Worm (Caenorhabditis elegans): ENCODE results near the gene ooc-3.

ooc-3 gene

DNA sequence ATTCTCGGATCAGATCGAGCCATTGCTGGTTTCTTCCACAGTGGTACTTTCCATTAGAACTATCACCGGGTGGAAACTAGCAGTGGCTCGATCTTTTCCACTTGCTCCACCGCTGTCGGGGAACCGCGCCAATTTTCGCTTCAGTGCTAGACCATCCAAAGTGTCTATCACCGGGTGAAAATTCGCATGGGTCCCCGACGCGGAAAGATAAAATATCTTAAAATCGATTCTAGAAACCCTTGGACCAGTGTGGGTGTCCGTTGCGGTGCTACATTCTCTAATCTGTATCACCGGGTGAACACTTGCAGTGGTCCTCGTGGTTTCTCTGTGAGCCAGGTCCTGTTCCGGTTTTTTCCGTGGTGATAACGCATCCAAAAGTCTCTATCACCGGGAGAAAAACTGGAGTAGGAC lies 42.5 kb upstream of the ooc-3 start:
- TF ChIP-seq pha-2 (tag; optimal IDR thresholded peaks at IDR 0.05) (no peak), ama-1 (optimal IDR thresholded peaks at IDR 0.05) (peak; percentile 96)

DNA sequence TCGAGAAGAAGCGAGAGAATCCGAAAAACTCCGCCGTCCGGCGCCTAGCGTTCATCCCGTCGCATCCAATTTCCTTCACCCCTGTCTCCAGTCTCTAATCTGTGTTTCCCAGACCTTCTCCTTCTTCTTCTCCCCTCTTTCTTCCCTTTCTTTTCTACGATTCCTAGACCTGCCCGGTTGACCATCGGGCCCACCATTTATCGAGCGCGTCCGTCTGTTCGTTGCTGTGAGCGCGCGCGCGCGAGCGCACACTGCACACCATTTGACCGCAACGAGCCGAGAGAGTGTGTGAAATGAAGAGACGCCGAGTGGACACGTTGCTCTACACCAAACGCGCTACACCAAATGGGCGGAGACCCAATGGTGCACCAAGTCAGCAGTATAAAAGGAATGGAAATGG lies 42.0 kb upstream of the ooc-3 start:
- TF ChIP-seq elt-2 (tag; optimal IDR thresholded peaks at IDR 0.05) (no peak), pat-9 (tag; optimal IDR thresholded peaks at IDR 0.05) (no peak), ztf-16 (tag; optimal IDR thresholded peaks at IDR 0.05) (no peak), elt-4 (tag; optimal IDR thresholded peaks at IDR 0.05) (no peak), tbx-2 (tag; optimal IDR thresholded peaks at IDR 0.05) (peak; percentile 13), ceh-6 (GFP tag; optimal IDR thresholded peaks at IDR 0.05) (peak; percentile 17), lin-11 (tag; optimal IDR thresholded peaks at IDR 0.05) (no peak), ceh-14 (tag; optimal IDR thresholded peaks at IDR 0.05) (peak; percentile 16), nhr-11 (tag; optimal IDR thresholded peaks at IDR 0.05) (no peak), ahr-1 (tag; optimal IDR thresholded peaks at IDR 0.05) (no peak), sdc-2 (tag; optimal IDR thresholded peaks at IDR 0.05) (no peak), hlh-13 (GFP tag; optimal IDR thresholded peaks at IDR 0.05) (no peak), fax-1 (tag; optimal IDR thresholded peaks at IDR 0.05) (no peak), che-1 (tag; optimal IDR thresholded peaks at IDR 0.05) (no peak), tbx-7 (tag; optimal IDR thresholded peaks at IDR 0.05) (no peak), ceh-18 (tag; optimal IDR thresholded peaks at IDR 0.05) (no peak), ceh-22 (tag; optimal IDR thresholded peaks at IDR 0.05) (no peak), madf-2 (tag; optimal IDR thresholded peaks at IDR 0.05) (no peak), fkh-6 (tag; optimal IDR thresholded peaks at IDR 0.05) (no peak), unc-55 (GFP tag; optimal IDR thresholded peaks at IDR 0.05) (no peak), ceh-31 (tag; optimal IDR thresholded peaks at IDR 0.05) (peak; percentile 66), nfya-1 (tag; optimal IDR thresholded peaks at IDR 0.05) (peak; percentile 45), ceh-19 (GFP tag; optimal IDR thresholded peaks at IDR 0.05) (peak; percentile 58), gmeb-2 (tag; optimal IDR thresholded peaks at IDR 0.05) (no peak), ttx-3 (tag; optimal IDR thresholded peaks at IDR 0.05) (no peak), mec-3 (tag; optimal IDR thresholded peaks at IDR 0.05; ENCODE audit: borderline replicate concordance) (no peak), K02D7.2 (tag; optimal IDR thresholded peaks at IDR 0.05) (no peak), C38D4.7 (GFP tag; optimal IDR thresholded peaks at IDR 0.05) (no peak), hlh-8 (tag; optimal IDR thresholded peaks at IDR 0.05) (no peak), ceh-24 (tag; optimal IDR thresholded peaks at IDR 0.05) (no peak), rnt-1 (tag; optimal IDR thresholded peaks at IDR 0.05) (peak; percentile 49), ref-2 (tag; optimal IDR thresholded peaks at IDR 0.05) (peak; percentile 52), ceh-2 (tag; optimal IDR thresholded peaks at IDR 0.05) (peak; percentile 31), fkh-10 (GFP tag; optimal IDR thresholded peaks at IDR 0.05) (no peak), Y22D7AL.16 (tag; optimal IDR thresholded peaks at IDR 0.05) (no peak), ama-1 (optimal IDR thresholded peaks at IDR 0.05) (no peak), pros-1 (tag; optimal IDR thresholded peaks at IDR 0.05) (no peak), ceh-9 (tag; optimal IDR thresholded peaks at IDR 0.05) (no peak), unc-86 (tag; optimal IDR thresholded peaks at IDR 0.05) (no peak), pax-1 (tag; optimal IDR thresholded peaks at IDR 0.05) (peak; percentile 28), hlh-15 (tag; optimal IDR thresholded peaks at IDR 0.05) (no peak), nhr-232 (tag; optimal IDR thresholded peaks at IDR 0.05) (no peak), ceh-48 (tag; optimal IDR thresholded peaks at IDR 0.05) (peak; percentile 22), lim-6 (tag; optimal IDR thresholded peaks at IDR 0.05) (no peak), ceh-45 (GFP tag; IDR thresholded peaks at IDR 0.05) (no peak), unc-42 (tag; optimal IDR thresholded peaks at IDR 0.05) (no peak), syd-9 (tag; optimal IDR thresholded peaks at IDR 0.05) (peak; percentile 32), pha-4 (tag; optimal IDR thresholded peaks at IDR 0.05) (no peak), odd-2 (tag; optimal IDR thresholded peaks at IDR 0.05) (no peak), sox-2 (GFP tag; IDR thresholded peaks at IDR 0.05) (no peak), T23F11.4 (GFP tag; optimal IDR thresholded peaks at IDR 0.05) (peak; percentile 5), hlh-6 (tag; optimal IDR thresholded peaks at IDR 0.05) (no peak)
